Fruit fly (Drosophila melanogaster): ENCODE data around the gene CG13856.

The CG13856 gene

DNA sequence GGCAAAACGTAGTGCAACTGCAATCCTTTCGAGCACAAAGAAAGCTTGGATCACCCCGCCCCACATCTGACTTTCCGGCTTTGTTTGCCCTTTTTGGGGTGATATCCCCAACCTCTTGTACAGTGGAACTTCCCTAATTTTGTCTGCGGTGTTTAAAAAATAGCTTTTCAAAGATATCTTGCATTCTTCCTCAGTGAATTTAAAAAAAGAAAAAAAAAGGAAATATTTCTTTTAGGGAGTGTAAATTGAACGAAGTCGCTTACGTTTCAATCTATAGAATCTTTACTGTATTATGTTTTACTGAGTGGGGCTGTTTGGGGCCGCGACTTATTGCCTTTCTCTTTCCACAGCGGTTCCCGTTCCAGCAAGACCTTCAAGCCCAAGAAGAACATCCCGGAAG lies 19.2 kb downstream of the CG13856 start (continued):
- TF ChIP-seq Med (GFP tag) (peak; percentile 87), Bdp1 (GFP tag; optimal IDR thresholded peaks at IDR 0.05) (no peak), E2f2 (GFP tag; IDR thresholded peaks at IDR 0.05) (peak; percentile 36), CG13123 (GFP tag; optimal IDR thresholded peaks at IDR 0.05) (no peak), CG4404 (GFP tag; IDR thresholded peaks at IDR 0.05) (peak; percentile 21; the same call in 1 of the 2 replicates), Dad (GFP tag; optimal IDR thresholded peaks at IDR 0.05) (no peak), nerfin-2 (GFP tag; IDR thresholded peaks at IDR 0.05; ENCODE audit: partially characterized antibody) (no peak), run (tag; optimal IDR thresholded peaks at IDR 0.05) (no peak), crc (GFP tag; optimal IDR thresholded peaks at IDR 0.05) (peak; percentile 73), ERR (GFP tag; optimal IDR thresholded peaks at IDR 0.05) (peak; percentile 48), CG6683 (GFP tag; optimal IDR thresholded peaks at IDR 0.05) (no peak), cato (GFP tag; optimal IDR thresholded peaks at IDR 0.05; ENCODE audit: borderline replicate concordance) (no peak), Awh (GFP tag; IDR thresholded peaks at IDR 0.05) (0 out of 2 replicates have a peak, but pooled peaks have one; percentile 50), ash1 (GFP tag; optimal IDR thresholded peaks at IDR 0.05) (no peak), CG18476 (GFP tag; optimal IDR thresholded peaks at IDR 0.05) (peak; percentile 0), seq (GFP tag; IDR thresholded peaks at IDR 0.05) (no peak), bbx (GFP tag; IDR thresholded peaks at IDR 0.05; ENCODE audit: partially characterized antibody) (no peak), CG30431 (GFP tag; optimal IDR thresholded peaks at IDR 0.05) (no peak), shn (GFP tag; optimal IDR thresholded peaks at IDR 0.05) (no peak), D (optimal IDR thresholded peaks at IDR 0.05) (no peak), D (GFP tag; optimal IDR thresholded peaks at IDR 0.05) (no peak), salm (tag; optimal IDR thresholded peaks at IDR 0.05) (peak; percentile 17), Myb (GFP tag; optimal IDR thresholded peaks at IDR 0.05) (no peak), CG10274 (GFP tag; optimal IDR thresholded peaks at IDR 0.05) (no peak), so (GFP tag; IDR thresholded peaks at IDR 0.05) (peak; percentile 60; the same call in 1 of the 3 replicates), bcd (GFP tag; optimal IDR thresholded peaks at IDR 0.05) (peak; percentile 31), CG12219 (GFP tag; optimal IDR thresholded peaks at IDR 0.05) (no peak), CkIIα-i1 (GFP tag; IDR thresholded peaks at IDR 0.05) (no peak), CG7556 (GFP tag; optimal IDR thresholded peaks at IDR 0.05) (peak; percentile 35), lbe (GFP tag; optimal IDR thresholded peaks at IDR 0.05) (peak; percentile 64), TFAM (GFP tag; optimal IDR thresholded peaks at IDR 0.05) (no peak), grau (tag; optimal IDR thresholded peaks at IDR 0.05) (peak; percentile 89), CG3065 (GFP tag; optimal IDR thresholded peaks at IDR 0.05) (no peak), CG15514 (GFP tag; optimal IDR thresholded peaks at IDR 0.05) (peak; percentile 12), CG3726 (GFP tag; IDR thresholded peaks at IDR 0.05) (0 out of 3 replicates have a peak, but pooled peaks have one; percentile 32), CG4854 (GFP tag; optimal IDR thresholded peaks at IDR 0.05) (no peak), esg (GFP tag; conservative IDR thresholded peaks at IDR 0.05) (peak; percentile 67), Sry-δ (GFP tag; optimal IDR thresholded peaks at IDR 0.05) (no peak), stwl (tag; optimal IDR thresholded peaks at IDR 0.05) (no peak), fd96Cb (tag; optimal IDR thresholded peaks at IDR 0.05) (peak; percentile 54), amos (GFP tag; IDR thresholded peaks at IDR 0.05; ENCODE audit: partially characterized antibody) (no peak), CG6654 (GFP tag; optimal IDR thresholded peaks at IDR 0.05) (no peak), dmrt11E (tag; optimal IDR thresholded peaks at IDR 0.05) (peak; percentile 41), Side (GFP tag; optimal IDR thresholded peaks at IDR 0.05) (peak; percentile 5), CG32532 (GFP tag; IDR thresholded peaks at IDR 0.05) (peak; percentile 85), CG9609 (GFP tag; optimal IDR thresholded peaks at IDR 0.05) (no peak), CG8388 (GFP tag; optimal IDR thresholded peaks at IDR 0.05) (peak; percentile 32), CG14667 (GFP tag; IDR thresholded peaks at IDR 0.05) (peak; percentile 63), CG6254 (GFP tag; optimal IDR thresholded peaks at IDR 0.05) (no peak), Vsx1 (GFP tag; optimal IDR thresholded peaks at IDR 0.05) (no peak), lilli (GFP tag; optimal IDR thresholded peaks at IDR 0.05) (peak; percentile 64)
